Worm (Caenorhabditis elegans): Measurements from ENCODE around the gene F49H12.2.

ce11 chrX:2045603-2046002 lies 39.5 kb upstream of the F49H12.2 start:
- TF ChIP-seq B0310.2 (tag; optimal IDR thresholded peaks at IDR 0.05), result no peak
- no peak for TF ChIP-seq hmg-4 (GFP tag; optimal IDR thresholded peaks at IDR 0.05)
- TF ChIP-seq ceh-36 (tag; optimal IDR thresholded peaks at IDR 0.05), result no peak
- TF ChIP-seq scrt-1 (GFP tag; IDR thresholded peaks at IDR 0.05), result no peak
- no peak for TF ChIP-seq tbx-11 (GFP tag; IDR thresholded peaks at IDR 0.05)
- TF ChIP-seq ama-1 (optimal IDR thresholded peaks at IDR 0.05), result no peak
- TF ChIP-seq ets-7 (tag; optimal IDR thresholded peaks at IDR 0.05), result no peak
- TF ChIP-seq ceh-13 (GFP tag; optimal IDR thresholded peaks at IDR 0.05), result no peak
- TF ChIP-seq aly-1 (tag; optimal IDR thresholded peaks at IDR 0.05), result no peak
- TF ChIP-seq hnd-1 (tag; optimal IDR thresholded peaks at IDR 0.05), result no peak
- TF ChIP-seq pes-1 (GFP tag; IDR thresholded peaks at IDR 0.05), result no peak
- TF ChIP-seq flt-1 (GFP tag; IDR thresholded peaks at IDR 0.05), result no peak
- TF ChIP-seq sea-1 (GFP tag; conservative IDR thresholded peaks at IDR 0.05), result no peak
